Worm (Caenorhabditis elegans) whole organism, L4 larva: Measurements from ENCODE around the gene F49C5.3.

ENCODE experiments used
- F26F4.8 ChIP-seq: fragments of 200-800 bp; sonication (Bioruptor generic); conservative IDR thresholded peaks from 2 replicates; pipeline ENCODE4 v1.3.6; 2022; ENCODE audit warnings: missing genetic modification characterization, missing compliant biosample characterization
- egl-43 ChIP-seq: fragments of 200-800 bp; sonication (Bioruptor generic); IDR thresholded peaks from 2 replicates; pipeline ENCODE4 v1.3.6; 2022; ENCODE audit warnings: missing genetic modification reagents, missing genetic modification characterization, missing compliant biosample characterization
- fkh-10 ChIP-seq: fragments of 150-350 bp; optimal IDR thresholded peaks from 2 replicates; lab custom pipeline; 2014; ENCODE audit warnings: missing biosample characterization, missing genetic modification reagents, missing genetic modification characterization
- fos-1 ChIP-seq: fragments of 150-350 bp; optimal IDR thresholded peaks from 2 replicates; lab custom pipeline; 2014; ENCODE audit warnings: missing biosample characterization, missing genetic modification characterization
- lsy-2 ChIP-seq, 2 experiments: fragments of 150-350 bp in 1 of 2; sonication (generic microtip) in 1 of 2; optimal IDR thresholded peaks; 2 replicates each; lab custom pipeline; 2014 to 2017; ENCODE audit warnings: missing biosample characterization in 2 of 2, missing genetic modification characterization in 2 of 2
- mdl-1 ChIP-seq, 2 experiments: fragments of 150-350 bp in 1 of 2; sonication (generic microtip) in 1 of 2; optimal IDR thresholded peaks; 2 replicates each; lab custom pipeline; 2014 to 2017; ENCODE audit warnings: missing biosample characterization in 2 of 2, missing genetic modification characterization in 2 of 2
- nhr-11 ChIP-seq: fragments of 150-350 bp; optimal IDR thresholded peaks from 2 replicates; lab custom pipeline; 2014; ENCODE audit warnings: missing biosample characterization, missing genetic modification characterization
- nhr-28 ChIP-seq: fragments of 150-350 bp; optimal IDR thresholded peaks from 2 replicates; lab custom pipeline; 2014; ENCODE audit warnings: missing biosample characterization, missing genetic modification characterization
- snpc-1.2 ChIP-seq: fragments of 200-800 bp; sonication (Bioruptor generic); IDR thresholded peaks from 2 replicates; pipeline ENCODE4 v1.3.6; 2022; ENCODE audit warnings: missing genetic modification reagents, missing genetic modification characterization, missing compliant biosample characterization
- snpc-4 ChIP-seq: fragments of 150-350 bp; optimal IDR thresholded peaks from 2 replicates; lab custom pipeline; 2014; ENCODE audit warnings: missing biosample characterization, missing genetic modification characterization
- unc-62 ChIP-seq, 3 experiments: fragments of 150-350 bp in 1 of 3; sonication (generic microtip); optimal IDR thresholded peaks in 2 of 3; peaks in 1 of 3; 1 replicate in 1 of 3; 2 replicates in 2 of 3; lab custom pipeline; 2014 to 2017; ENCODE audit warnings: missing biosample characterization in 3 of 3, missing genetic modification characterization in 3 of 3, missing genetic modification reagents in 3 of 3, missing genotype in 1 of 3
- ztf-11 ChIP-seq: fragments of 150-350 bp; optimal IDR thresholded peaks from 2 replicates; lab custom pipeline; 2014; ENCODE audit warnings: missing biosample characterization, missing genetic modification characterization

DNA sequence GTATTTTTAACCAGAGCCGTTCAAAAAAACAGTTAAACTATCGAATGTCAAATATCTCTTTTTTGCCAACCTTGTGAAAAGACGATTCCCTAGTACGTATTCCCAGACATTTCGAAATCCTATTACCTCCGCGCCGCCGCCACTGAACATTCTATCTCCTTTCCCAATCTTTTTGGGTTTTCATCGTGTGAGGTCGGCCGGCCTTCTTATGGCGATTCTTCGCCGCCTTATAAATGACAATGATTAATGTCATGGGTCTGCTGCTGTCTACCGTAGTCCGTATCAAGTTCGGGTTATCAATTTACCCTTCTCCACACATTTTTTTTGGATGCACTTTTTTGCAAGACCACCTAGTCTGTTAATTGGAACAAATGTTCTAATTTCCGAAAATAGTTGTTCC lies 13.3 kb downstream of the F49C5.3 start:
- TF ChIP-seq snpc-1.2 (GFP tag; lab: Robert Waterston, UW), result no peak
- no peak for TF ChIP-seq snpc-4 (tag; lab: Kevin White, UChicago)
- TF ChIP-seq fkh-10, result no peak
- no peak for TF ChIP-seq F26F4.8 (GFP tag; lab: Robert Waterston, UW)
- no peak for TF ChIP-seq nhr-11 (tag; lab: Kevin White, UChicago)
- TF ChIP-seq ztf-11, result no peak
- no peak for TF ChIP-seq egl-43 (GFP tag; lab: Robert Waterston, UW)
- TF ChIP-seq fos-1, result no peak
- TF ChIP-seq mdl-1 (tag; optimal IDR thresholded peaks at IDR 0.05; lab: Kevin White, UChicago), result no peak
- TF ChIP-seq lsy-2 (tag; optimal IDR thresholded peaks at IDR 0.05; lab: Kevin White, UChicago), result no peak
- TF ChIP-seq unc-62 (GFP tag; optimal IDR thresholded peaks at IDR 0.05 in 1 of 2; lab: Kevin White, UChicago), result peak in 1 of 2 experiments; percentile 80
- TF ChIP-seq unc-62 (tag; optimal IDR thresholded peaks at IDR 0.05; lab: Kevin White, UChicago), result no peak
- peak; percentile 47 for TF ChIP-seq nhr-28 (tag; lab: Kevin White, UChicago)
